Worm (Caenorhabditis elegans) whole organism, late embryonic: ENCODE results near the gene Y48A5A.3.

ENCODE experiments used
- C38D4.7 ChIP-seq: fragments of 200-800 bp; sonication (Bioruptor generic); optimal IDR thresholded peaks from 2 replicates; lab custom pipeline; 2018; ENCODE audit warnings: mild to moderate bottlenecking, missing genetic modification characterization, moderate library complexity, missing compliant biosample characterization
- K02D7.2 ChIP-seq: sonication (generic microtip); optimal IDR thresholded peaks from 2 replicates; lab custom pipeline; 2017; ENCODE audit warnings: mild to moderate bottlenecking, missing genetic modification characterization, missing compliant biosample characterization
- K09A11.1 ChIP-seq: sonication (generic microtip); optimal IDR thresholded peaks from 2 replicates; lab custom pipeline; 2017; ENCODE audit warnings: antibody characterized with exemption, mild to moderate bottlenecking, missing genetic modification characterization, missing compliant biosample characterization; ENCODE audit not compliant: insufficient read depth
- Y22D7AL.16 ChIP-seq: sonication (generic microtip); optimal IDR thresholded peaks from 2 replicates; lab custom pipeline; 2016; ENCODE audit warnings: missing genetic modification characterization, missing compliant biosample characterization
- ama-1 ChIP-seq: fragments of 150-350 bp; optimal IDR thresholded peaks from 2 replicates; lab custom pipeline; 2014
- ceh-18 ChIP-seq: sonication (generic microtip); optimal IDR thresholded peaks from 2 replicates; lab custom pipeline; 2016; ENCODE audit warnings: missing genetic modification characterization, missing compliant biosample characterization
- ceh-19 ChIP-seq: fragments of 200-800 bp; sonication (Bioruptor generic); optimal IDR thresholded peaks from 2 replicates; lab custom pipeline; 2018; ENCODE audit warnings: mild to moderate bottlenecking, missing genetic modification characterization, missing compliant biosample characterization
- ceh-24 ChIP-seq: sonication (generic microtip); optimal IDR thresholded peaks from 2 replicates; lab custom pipeline; 2016; ENCODE audit warnings: mild to moderate bottlenecking, missing genetic modification characterization, missing compliant biosample characterization
- ceh-31 ChIP-seq: sonication (generic microtip); optimal IDR thresholded peaks from 2 replicates; lab custom pipeline; 2016; ENCODE audit warnings: missing genetic modification characterization, missing compliant biosample characterization
- ceh-45 ChIP-seq: fragments of 200-800 bp; sonication (Bioruptor generic); IDR thresholded peaks from 2 replicates; pipeline ENCODE4 v1.3.6; 2022; ENCODE audit warnings: missing genetic modification reagents, missing genetic modification characterization, missing compliant biosample characterization
- ceh-48 ChIP-seq: sonication (generic microtip); optimal IDR thresholded peaks from 2 replicates; lab custom pipeline; 2016; ENCODE audit warnings: missing genetic modification characterization, inconsistent platforms, missing compliant biosample characterization
- ceh-6 ChIP-seq: fragments of 200-800 bp; sonication (Bioruptor generic); optimal IDR thresholded peaks from 2 replicates; lab custom pipeline; 2018; ENCODE audit warnings: mild to moderate bottlenecking, missing genetic modification characterization, missing compliant biosample characterization
- ceh-9 ChIP-seq: sonication (generic microtip); optimal IDR thresholded peaks from 2 replicates; lab custom pipeline; 2016; ENCODE audit warnings: mild to moderate bottlenecking, missing genetic modification characterization, inconsistent platforms, missing compliant biosample characterization
- che-1 ChIP-seq: sonication (generic microtip); optimal IDR thresholded peaks from 2 replicates; lab custom pipeline; 2016; ENCODE audit warnings: mild to moderate bottlenecking, missing genetic modification characterization, missing compliant biosample characterization
- dve-1 ChIP-seq: sonication (generic microtip); optimal IDR thresholded peaks from 2 replicates; lab custom pipeline; 2017; ENCODE audit warnings: antibody characterized with exemption, mild to moderate bottlenecking, missing genetic modification characterization, missing compliant biosample characterization
- elt-2 ChIP-seq: sonication (generic microtip); optimal IDR thresholded peaks from 2 replicates; lab custom pipeline; 2016; ENCODE audit warnings: missing genetic modification reagents, missing genetic modification characterization, missing compliant biosample characterization
- ets-4 ChIP-seq: sonication (generic microtip); optimal IDR thresholded peaks from 2 replicates; lab custom pipeline; 2016; ENCODE audit warnings: missing genetic modification characterization, missing compliant biosample characterization
- fkh-10 ChIP-seq: fragments of 150-350 bp; optimal IDR thresholded peaks from 2 replicates; lab custom pipeline; 2014; ENCODE audit warnings: missing biosample characterization, missing genetic modification reagents, missing genetic modification characterization
- hlh-13 ChIP-seq: fragments of 200-800 bp; sonication (Bioruptor generic); optimal IDR thresholded peaks from 2 replicates; lab custom pipeline; 2018; ENCODE audit warnings: mild to moderate bottlenecking, missing genetic modification characterization, missing compliant biosample characterization
- hlh-15 ChIP-seq: sonication (generic microtip); optimal IDR thresholded peaks from 2 replicates; lab custom pipeline; 2016; ENCODE audit warnings: missing genetic modification characterization, missing compliant biosample characterization
- hlh-30 ChIP-seq: sonication (generic microtip); optimal IDR thresholded peaks from 2 replicates; lab custom pipeline; 2017; ENCODE audit warnings: antibody characterized with exemption, missing genetic modification characterization, missing compliant biosample characterization; ENCODE audit not compliant: insufficient read depth
- hlh-6 ChIP-seq: sonication (generic microtip); optimal IDR thresholded peaks from 2 replicates; lab custom pipeline; 2016; ENCODE audit warnings: missing genotype, missing genetic modification characterization, missing compliant biosample characterization
- hlh-8 ChIP-seq: sonication (generic microtip); optimal IDR thresholded peaks from 2 replicates; lab custom pipeline; 2016; ENCODE audit warnings: missing genotype, missing genetic modification characterization, missing compliant biosample characterization
- lin-11 ChIP-seq: fragments of 200-800 bp; sonication (Bioruptor generic); optimal IDR thresholded peaks from 2 replicates; lab custom pipeline; 2018; ENCODE audit warnings: mild to moderate bottlenecking, missing genetic modification characterization, missing compliant biosample characterization
- madf-2 ChIP-seq: sonication (generic microtip); optimal IDR thresholded peaks from 2 replicates; lab custom pipeline; 2017; ENCODE audit warnings: missing genetic modification characterization, missing compliant biosample characterization
- mec-3 ChIP-seq: sonication (generic microtip); optimal IDR thresholded peaks from 2 replicates; lab custom pipeline; 2016; ENCODE audit warnings: borderline replicate concordance, missing genetic modification characterization, missing compliant biosample characterization
- nhr-232 ChIP-seq: sonication (generic microtip); optimal IDR thresholded peaks from 2 replicates; lab custom pipeline; 2016; ENCODE audit warnings: missing genetic modification characterization, missing compliant biosample characterization
- npax-4 ChIP-seq: sonication (generic microtip); optimal IDR thresholded peaks from 2 replicates; lab custom pipeline; 2016; ENCODE audit warnings: missing genetic modification characterization, missing compliant biosample characterization
- pax-1 ChIP-seq: fragments of 150-350 bp; optimal IDR thresholded peaks from 2 replicates; lab custom pipeline; 2014; ENCODE audit warnings: missing biosample characterization, missing genetic modification characterization
- pha-2 ChIP-seq: sonication (generic microtip); optimal IDR thresholded peaks from 2 replicates; lab custom pipeline; 2017; ENCODE audit warnings: mild to moderate bottlenecking, missing genetic modification characterization, missing compliant biosample characterization
- pros-1 ChIP-seq: fragments of 150-350 bp; optimal IDR thresholded peaks from 2 replicates; lab custom pipeline; 2014; ENCODE audit warnings: missing biosample characterization, missing genetic modification reagents, missing genetic modification characterization
- ref-2 ChIP-seq: sonication (generic microtip); optimal IDR thresholded peaks from 2 replicates; lab custom pipeline; 2016; ENCODE audit warnings: missing genetic modification characterization, missing compliant biosample characterization
- rnt-1 ChIP-seq: sonication (generic microtip); optimal IDR thresholded peaks from 2 replicates; lab custom pipeline; 2016; ENCODE audit warnings: missing genetic modification characterization, missing compliant biosample characterization
- sdc-2 ChIP-seq: sonication (generic microtip); optimal IDR thresholded peaks from 2 replicates; lab custom pipeline; 2016; ENCODE audit warnings: missing genotype, missing genetic modification characterization, missing compliant biosample characterization
- sox-4 ChIP-seq: sonication (generic microtip); optimal IDR thresholded peaks from 2 replicates; lab custom pipeline; 2017; ENCODE audit warnings: mild to moderate bottlenecking, missing genetic modification characterization, inconsistent platforms, missing compliant biosample characterization
- tbx-7 ChIP-seq: sonication (generic microtip); optimal IDR thresholded peaks from 2 replicates; lab custom pipeline; 2016; ENCODE audit warnings: missing genotype, missing genetic modification characterization, missing compliant biosample characterization
- unc-42 ChIP-seq: sonication (generic microtip); optimal IDR thresholded peaks from 2 replicates; lab custom pipeline; 2016; ENCODE audit warnings: missing genotype, missing genetic modification characterization, missing compliant biosample characterization
- unc-55 ChIP-seq: sonication (generic microtip); optimal IDR thresholded peaks from 2 replicates; lab custom pipeline; 2017; ENCODE audit warnings: missing biosample characterization, missing genetic modification reagents, missing genetic modification characterization
- zip-5 ChIP-seq: sonication (generic microtip); optimal IDR thresholded peaks from 2 replicates; lab custom pipeline; 2016; ENCODE audit warnings: missing genetic modification characterization, missing compliant biosample characterization

The Y48A5A.3 gene

ce11 chrIV:1959554-1959953 is 10.0 kb upstream of the Y48A5A.3 start, which contains the start of gene tdpo-1:
Gene tdpo-1 (plus strand): TSS chrIV:1959854.
- TF ChIP-seq ceh-9 (tag; lab: Kevin White, UChicago) (no peak), nhr-232 (tag; lab: Kevin White, UChicago) (no peak), unc-42 (tag; lab: Kevin White, UChicago) (no peak)

ce11 chrIV:1963247-1963646 is 6.3 kb upstream of the Y48A5A.3 start, which contains the start of gene ulp-3:
Gene ulp-3 (plus strand): TSS chrIV:1963634.
- TF ChIP-seq unc-55 (GFP tag; lab: Kevin White, UChicago) (no peak), tbx-7 (tag; lab: Kevin White, UChicago) (no peak), hlh-8 (tag; lab: Kevin White, UChicago) (no peak), ceh-18 (tag; lab: Kevin White, UChicago) (no peak), lin-11 (no peak), hlh-30 (tag; lab: Kevin White, UChicago) (no peak), mec-3 (no peak), che-1 (no peak), dve-1 (no peak), C38D4.7 (GFP tag; lab: Kevin White, UChicago) (no peak), Y22D7AL.16 (tag; lab: Kevin White, UChicago) (no peak), elt-2 (tag; lab: Kevin White, UChicago) (no peak), ets-4 (no peak)

DNA sequence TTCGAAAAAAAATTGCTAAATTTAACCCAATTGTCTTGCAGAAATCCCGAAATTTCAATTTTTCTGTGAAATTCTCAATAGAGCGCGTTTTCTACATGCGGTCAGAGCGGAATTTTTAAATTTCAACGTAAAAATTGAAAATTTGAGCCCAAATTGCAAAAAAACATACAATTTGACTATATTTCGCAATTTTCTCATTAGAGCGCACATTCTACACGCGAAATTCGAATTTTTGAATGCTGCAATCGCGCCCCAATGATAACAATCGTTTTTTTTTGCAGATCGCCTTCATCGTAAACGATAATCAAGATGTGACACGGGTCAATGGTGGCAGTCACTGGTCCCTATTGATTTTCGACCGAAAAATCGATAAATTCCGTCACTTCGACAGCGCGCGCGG is 5.5 kb upstream of the Y48A5A.3 start:
- TF ChIP-seq ceh-18 (tag; lab: Kevin White, UChicago) (no peak), ceh-31 (tag; lab: Kevin White, UChicago) (no peak), hlh-15 (tag; lab: Kevin White, UChicago) (no peak), rnt-1 (no peak), madf-2 (tag; lab: Kevin White, UChicago) (no peak), pha-2 (tag; lab: Kevin White, UChicago) (no peak), ref-2 (tag; lab: Kevin White, UChicago) (no peak), fkh-10 (GFP tag; lab: Kevin White, UChicago) (no peak), ceh-6 (GFP tag; lab: Kevin White, UChicago) (no peak), hlh-6 (tag; lab: Kevin White, UChicago) (no peak)

DNA sequence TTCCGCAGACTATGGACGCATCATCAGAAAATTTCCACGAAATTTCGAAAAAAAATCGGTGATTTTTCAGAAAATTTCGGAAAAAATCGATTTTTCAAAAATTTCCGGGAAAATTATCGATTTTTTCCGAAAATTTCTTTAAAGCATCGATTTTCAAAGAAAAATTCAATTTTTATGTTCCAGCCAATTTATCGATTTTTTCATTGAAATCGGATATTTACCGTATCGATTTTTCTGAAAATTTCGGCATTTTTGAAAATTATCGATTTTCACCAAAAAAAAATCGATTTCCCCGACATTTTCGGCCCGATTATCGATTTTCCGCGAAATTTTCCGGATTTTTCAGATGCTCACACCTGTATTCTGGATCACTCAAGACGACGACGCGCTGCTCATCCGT is 4.4 kb upstream of the Y48A5A.3 start, which contains the start of gene Y48A5A.1:
TSS of gene Y48A5A.1 (plus strand) at position 347 of the 400 bp plus-strand sequence.
- TF ChIP-seq ceh-24 (no peak), ceh-48 (peak; percentile 27)

DNA sequence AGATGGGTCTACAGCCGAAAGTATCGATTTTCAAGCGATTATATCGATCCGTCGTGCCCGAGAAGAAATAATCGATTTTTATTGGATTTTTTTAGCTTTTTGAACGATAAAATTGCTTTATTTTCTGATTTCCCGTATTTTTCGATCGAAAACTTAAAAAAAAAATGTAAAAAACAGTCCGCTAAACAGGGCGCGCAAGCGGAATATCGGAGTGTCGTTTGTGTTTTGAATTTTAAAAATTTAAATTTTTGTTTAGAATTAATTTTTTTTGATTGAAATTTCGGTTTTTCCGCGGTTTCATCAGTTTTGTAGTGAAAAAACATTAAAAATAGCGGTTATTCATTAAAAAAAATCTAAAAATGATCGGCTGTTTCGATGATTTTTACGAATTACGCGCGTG is 621 bp downstream of the Y48A5A.3 start:
- TF ChIP-seq zip-5 (tag; lab: Kevin White, UChicago) (no peak), ama-1 (lab: Kevin White, UChicago) (no peak), npax-4 (tag; lab: Kevin White, UChicago) (no peak)

ce11 chrIV:1971078-1971477 is 1.5 kb downstream of the Y48A5A.3 start:
- TF ChIP-seq unc-42 (tag; lab: Kevin White, UChicago) (no peak), sdc-2 (tag; lab: Kevin White, UChicago) (no peak), dve-1 (no peak), ceh-45 (GFP tag; lab: Robert Waterston, UW) (no peak), pax-1 (tag; lab: Kevin White, UChicago) (no peak), ceh-18 (tag; lab: Kevin White, UChicago) (no peak), sox-4 (tag; lab: Kevin White, UChicago) (no peak), hlh-13 (GFP tag; lab: Kevin White, UChicago) (no peak), K02D7.2 (no peak), C38D4.7 (GFP tag; lab: Kevin White, UChicago) (no peak), ceh-19 (GFP tag; lab: Kevin White, UChicago) (no peak), madf-2 (tag; lab: Kevin White, UChicago) (no peak), K09A11.1 (tag; lab: Kevin White, UChicago) (no peak), ceh-31 (tag; lab: Kevin White, UChicago) (no peak), pros-1 (tag; lab: Kevin White, UChicago) (no peak), ama-1 (lab: Kevin White, UChicago) (no peak), fkh-10 (GFP tag; lab: Kevin White, UChicago) (no peak), ceh-24 (no peak)
- TF ChIP-seq, all 69 proteins: peak for 0
